Worm (Caenorhabditis elegans) whole organism, L4 larva: ENCODE data around the gene sas-7.

Experiments
- D1046.2 ChIP-seq: fragments of 200-800 bp; sonication (Bioruptor generic); IDR thresholded peaks from 2 replicates; pipeline ENCODE4 v1.3.6; 2022; ENCODE audit warnings: missing genetic modification characterization, missing compliant biosample characterization
- F44E2.7 ChIP-seq: fragments of 200-800 bp; sonication (Bioruptor generic); IDR thresholded peaks from 2 replicates; pipeline ENCODE4 v2.1.2; 2022; ENCODE audit warnings: missing genetic modification characterization, missing compliant biosample characterization
- F49E8.2 ChIP-seq: sonication (generic microtip); optimal IDR thresholded peaks from 2 replicates; lab custom pipeline; 2016; ENCODE audit warnings: missing compliant biosample characterization, mild to moderate bottlenecking, missing genetic modification characterization, borderline replicate concordance
- T20F7.1 ChIP-seq: fragments of 200-800 bp; sonication (Bioruptor generic); optimal IDR thresholded peaks from 2 replicates; lab custom pipeline; 2018; ENCODE audit warnings: mild to moderate bottlenecking, missing genetic modification characterization, missing compliant biosample characterization
- T26A8.4 ChIP-seq: fragments of 200-800 bp; sonication (Bioruptor generic); IDR thresholded peaks from 2 replicates; pipeline ENCODE4 v1.3.6; 2022; ENCODE audit warnings: missing genetic modification characterization, missing compliant biosample characterization
- ZK337.2 ChIP-seq: fragments of 200-800 bp; sonication (Bioruptor generic); IDR thresholded peaks from 2 replicates; pipeline ENCODE4 v1.3.6; 2022; ENCODE audit warnings: missing genetic modification reagents, missing genetic modification characterization, missing compliant biosample characterization
- aha-1 ChIP-seq: fragments of 150-350 bp; peaks from one replicate; lab custom pipeline; 2014; ENCODE audit warnings: missing biosample characterization, missing genetic modification characterization
- ceh-44 ChIP-seq: fragments of 200-800 bp; sonication (Bioruptor generic); IDR thresholded peaks from 2 replicates; pipeline ENCODE4 v1.3.6; 2022; ENCODE audit warnings: missing genetic modification reagents, missing genetic modification characterization, missing compliant biosample characterization
- daf-12 ChIP-seq: fragments of 150-350 bp; optimal IDR thresholded peaks from 2 replicates; lab custom pipeline; 2014; ENCODE audit warnings: missing biosample characterization, missing genetic modification reagents, missing genetic modification characterization
- daf-16 ChIP-seq, 3 experiments: sonication (generic microtip); optimal IDR thresholded peaks; 2 replicates each; lab custom pipeline; 2016 to 2017; ENCODE audit warnings: missing genetic modification characterization in 3 of 3, missing genetic modification reagents in 3 of 3, mild to moderate bottlenecking in 2 of 3, missing compliant biosample characterization in 2 of 3, missing biosample characterization in 1 of 3, moderate library complexity in 1 of 3
- dmd-6 ChIP-seq: fragments of 200-800 bp; sonication (Bioruptor generic); IDR thresholded peaks from 2 replicates; pipeline ENCODE4 v1.3.6; 2022; ENCODE audit warnings: missing genetic modification reagents, missing genetic modification characterization, missing compliant biosample characterization
- dmd-9 ChIP-seq: fragments of 200-800 bp; sonication (Bioruptor generic); IDR thresholded peaks from 2 replicates; pipeline ENCODE4 v1.3.6; 2022; ENCODE audit warnings: missing genetic modification reagents, missing genetic modification characterization, missing compliant biosample characterization
- dpl-1 ChIP-seq: fragments of 150-350 bp; optimal IDR thresholded peaks from 2 replicates; lab custom pipeline; 2014; ENCODE audit warnings: missing biosample characterization, missing genetic modification reagents, missing genetic modification characterization
- fkh-10 ChIP-seq: fragments of 150-350 bp; optimal IDR thresholded peaks from 2 replicates; lab custom pipeline; 2014; ENCODE audit warnings: missing biosample characterization, missing genetic modification reagents, missing genetic modification characterization
- fos-1 ChIP-seq: fragments of 150-350 bp; optimal IDR thresholded peaks from 2 replicates; lab custom pipeline; 2014; ENCODE audit warnings: missing biosample characterization, missing genetic modification characterization
- lin-1 ChIP-seq: fragments of 200-800 bp; sonication (Bioruptor generic); IDR thresholded peaks from 2 replicates; pipeline ENCODE4 v1.3.6; 2022; ENCODE audit warnings: missing genetic modification reagents, missing genetic modification characterization, missing compliant biosample characterization
- lin-13 ChIP-seq: fragments of 150-350 bp; optimal IDR thresholded peaks from 2 replicates; lab custom pipeline; 2014; ENCODE audit warnings: missing biosample characterization, missing genetic modification reagents, missing genetic modification characterization
- lin-38 ChIP-seq: fragments of 200-800 bp; sonication (Bioruptor generic); IDR thresholded peaks from 2 replicates; pipeline ENCODE4 v1.3.6; 2022; ENCODE audit warnings: missing genetic modification reagents, missing genetic modification characterization, missing compliant biosample characterization
- lin-39 ChIP-seq: fragments of 150-350 bp; optimal IDR thresholded peaks from 2 replicates; lab custom pipeline; 2014; ENCODE audit warnings: missing biosample characterization, missing genetic modification reagents, missing genetic modification characterization
- lir-3 ChIP-seq: sonication (generic microtip); optimal IDR thresholded peaks from 2 replicates; lab custom pipeline; 2016; ENCODE audit warnings: mild to moderate bottlenecking, missing genetic modification characterization, missing compliant biosample characterization
- mes-2 ChIP-seq: sonication (generic microtip); optimal IDR thresholded peaks from 2 replicates; lab custom pipeline; 2016; ENCODE audit warnings: missing genotype, mild to moderate bottlenecking, missing genetic modification characterization, missing compliant biosample characterization; ENCODE audit not compliant: poor library complexity, severe bottlenecking
- mxl-2 ChIP-seq: fragments of 200-800 bp; sonication (Bioruptor generic); conservative IDR thresholded peaks from 2 replicates; pipeline ENCODE4 v1.3.6; 2022; ENCODE audit warnings: missing genetic modification reagents, missing genetic modification characterization, missing compliant biosample characterization
- nhr-11 ChIP-seq: fragments of 150-350 bp; optimal IDR thresholded peaks from 2 replicates; lab custom pipeline; 2014; ENCODE audit warnings: missing biosample characterization, missing genetic modification characterization
- nhr-111 ChIP-seq: fragments of 200-800 bp; sonication (Bioruptor generic); optimal IDR thresholded peaks from 2 replicates; lab custom pipeline; 2018; ENCODE audit warnings: mild to moderate bottlenecking, missing genetic modification characterization, missing compliant biosample characterization
- nhr-237 ChIP-seq: sonication (generic microtip); optimal IDR thresholded peaks from 2 replicates; lab custom pipeline; 2017; ENCODE audit warnings: missing biosample characterization, missing genetic modification characterization
- nhr-25 ChIP-seq: sonication (generic microtip); optimal IDR thresholded peaks from 2 replicates; lab custom pipeline; 2017; ENCODE audit warnings: missing genetic modification characterization, mild to moderate bottlenecking, missing compliant biosample characterization, antibody characterized with exemption, moderate library complexity, borderline replicate concordance; ENCODE audit not compliant: insufficient read depth
- nhr-28 ChIP-seq: fragments of 150-350 bp; optimal IDR thresholded peaks from 2 replicates; lab custom pipeline; 2014; ENCODE audit warnings: missing biosample characterization, missing genetic modification characterization
- nhr-41 ChIP-seq: fragments of 200-800 bp; sonication (Bioruptor generic); IDR thresholded peaks from 2 replicates; pipeline ENCODE4 v1.3.6; 2022; ENCODE audit warnings: missing genetic modification reagents, missing genetic modification characterization, missing compliant biosample characterization
- nhr-76 ChIP-seq: fragments of 150-350 bp; optimal IDR thresholded peaks from 2 replicates; lab custom pipeline; 2014; ENCODE audit warnings: missing biosample characterization, missing genetic modification characterization
- pha-4 ChIP-seq, 2 experiments: fragments of 150-350 bp in 1 of 2; fragments of 200-800 bp in 1 of 2; sonication (Bioruptor generic) in 1 of 2; IDR thresholded peaks in 1 of 2; optimal IDR thresholded peaks in 1 of 2; 2 replicates each; pipeline versions ENCODE4 v1.3.6 to Lab custom; 2014 to 2022; ENCODE audit warnings: missing genetic modification characterization in 2 of 2, missing genetic modification reagents in 2 of 2, missing biosample characterization in 1 of 2, missing compliant biosample characterization in 1 of 2
- php-3 ChIP-seq: fragments of 200-800 bp; sonication (Bioruptor generic); IDR thresholded peaks from 2 replicates; pipeline ENCODE4 v1.3.6; 2022; ENCODE audit warnings: missing genetic modification reagents, missing genetic modification characterization, missing compliant biosample characterization
- pqm-1 ChIP-seq: sonication (generic microtip); optimal IDR thresholded peaks from 2 replicates; lab custom pipeline; 2017; ENCODE audit warnings: missing biosample characterization, missing genetic modification characterization
- sdz-12 ChIP-seq: fragments of 200-800 bp; sonication (Bioruptor generic); optimal IDR thresholded peaks from 2 replicates; lab custom pipeline; 2018; ENCODE audit warnings: mild to moderate bottlenecking, missing genetic modification characterization, missing compliant biosample characterization
- skn-1 ChIP-seq: fragments of 150-350 bp; optimal IDR thresholded peaks from 2 replicates; lab custom pipeline; 2014; ENCODE audit warnings: missing biosample characterization, missing genetic modification characterization
- spr-1 ChIP-seq: sonication (generic microtip); optimal IDR thresholded peaks from 2 replicates; lab custom pipeline; 2016; ENCODE audit warnings: mild to moderate bottlenecking, missing genetic modification characterization, missing compliant biosample characterization
- tag-97 ChIP-seq: fragments of 200-800 bp; sonication (Bioruptor generic); IDR thresholded peaks from 2 replicates; pipeline ENCODE4 v1.3.6; 2022; ENCODE audit warnings: missing genetic modification characterization, missing compliant biosample characterization
- unc-62 ChIP-seq, 3 experiments: fragments of 150-350 bp in 1 of 3; sonication (generic microtip); optimal IDR thresholded peaks in 2 of 3; peaks in 1 of 3; 1 replicate in 1 of 3; 2 replicates in 2 of 3; lab custom pipeline; 2014 to 2017; ENCODE audit warnings: missing biosample characterization in 3 of 3, missing genetic modification characterization in 3 of 3, missing genetic modification reagents in 3 of 3, missing genotype in 1 of 3
- zag-1 ChIP-seq: fragments of 150-350 bp; optimal IDR thresholded peaks from 2 replicates; lab custom pipeline; 2014; ENCODE audit warnings: missing biosample characterization, missing genetic modification characterization
- zfp-3 ChIP-seq: fragments of 200-800 bp; sonication (Bioruptor generic); conservative IDR thresholded peaks from 2 replicates; pipeline ENCODE4 v1.3.6; 2022; ENCODE audit warnings: missing genetic modification reagents, missing genetic modification characterization, missing compliant biosample characterization
- ztf-7 ChIP-seq: fragments of 150-350 bp; optimal IDR thresholded peaks from 2 replicates; lab custom pipeline; 2014; ENCODE audit warnings: missing biosample characterization, missing genetic modification characterization

sas-7 gene

DNA sequence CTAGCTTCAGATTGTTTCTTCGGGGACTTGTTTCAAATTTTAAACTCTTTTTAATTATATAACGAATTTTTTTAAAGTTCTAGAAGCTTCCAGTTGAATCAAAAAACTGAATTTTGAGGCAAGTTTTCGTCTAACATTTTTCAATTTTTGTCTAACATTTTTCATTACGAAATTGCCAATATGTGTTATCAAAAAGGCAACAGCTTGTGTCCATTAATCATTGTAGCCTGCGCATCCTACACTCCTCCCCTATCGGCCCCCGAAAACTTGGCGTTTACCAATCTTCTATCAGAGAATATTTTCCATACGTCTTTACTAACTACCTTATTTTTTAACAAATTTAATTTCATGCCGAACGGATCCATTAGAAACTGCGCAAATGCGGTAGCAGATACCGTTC, 20.7 kb upstream of the sas-7 start, which contains the start of gene vglu-3:
TSS of gene vglu-3 (plus strand) at position 301 of the 400 bp plus-strand sequence.
- TF ChIP-seq unc-62 (GFP tag; optimal IDR thresholded peaks at IDR 0.05 in 1 of 2; lab: Kevin White, UChicago) (peak in 1 of 2 experiments; percentile 72), unc-62 (tag; optimal IDR thresholded peaks at IDR 0.05; lab: Kevin White, UChicago) (no peak), lir-3 (tag; lab: Kevin White, UChicago) (no peak), nhr-25 (tag; lab: Kevin White, UChicago) (no peak)

ce11 chrIII:10305295-10305694, 15.5 kb upstream of the sas-7 start:
- TF ChIP-seq ceh-44 (no peak), lin-1 (GFP tag; lab: Robert Waterston, UW) (0 out of 2 replicates have a peak, but pooled peaks have one; percentile 33), daf-12 (tag; lab: Kevin White, UChicago) (no peak), pha-4 (GFP tag; IDR thresholded peaks at IDR 0.05; lab: Robert Waterston, UW) (no peak), pha-4 (tag; optimal IDR thresholded peaks at IDR 0.05; lab: Kevin White, UChicago) (no peak), php-3 (0 out of 2 replicates have a peak, but pooled peaks have one; percentile 39), nhr-28 (tag; lab: Kevin White, UChicago) (peak; percentile 34), nhr-41 (GFP tag; lab: Robert Waterston, UW) (no peak), pqm-1 (tag; lab: Kevin White, UChicago) (peak; percentile 58), lin-38 (GFP tag; lab: Robert Waterston, UW) (no peak), dmd-9 (no peak), nhr-11 (tag; lab: Kevin White, UChicago) (no peak), dmd-6 (GFP tag; lab: Robert Waterston, UW) (peak; percentile 21; the same call in 1 of the 2 replicates)

- TF ChIP-seq T20F7.1 (GFP tag; lab: Kevin White, UChicago) (no peak), nhr-28 (tag; lab: Kevin White, UChicago) (no peak), lin-13 (GFP tag; lab: Kevin White, UChicago) (no peak), nhr-237 (no peak), sdz-12 (GFP tag; lab: Kevin White, UChicago) (no peak), dpl-1 (GFP tag; lab: Kevin White, UChicago) (no peak), daf-16 (GFP tag; optimal IDR thresholded peaks at IDR 0.05; lab: Kevin White, UChicago) (no peak), daf-16 (tag; optimal IDR thresholded peaks at IDR 0.05; lab: Kevin White, UChicago) (no peak), fos-1 (tag; lab: Kevin White, UChicago) (no peak), ZK337.2 (GFP tag; lab: Robert Waterston, UW) (no peak), ceh-44 (no peak), mes-2 (no peak), nhr-76 (tag; lab: Kevin White, UChicago) (no peak), ztf-7 (tag; lab: Kevin White, UChicago) (no peak), tag-97 (GFP tag; lab: Robert Waterston, UW) (no peak), zfp-3 (GFP tag; lab: Robert Waterston, UW) (no peak), F44E2.7 (GFP tag; lab: Robert Waterston, UW) (no peak), D1046.2 (GFP tag; lab: Robert Waterston, UW) (no peak)
These were observed 14.8 kb upstream of the sas-7 start, which contains the start of gene T07A5.1 for ce11 chrIII:10306049-10306448. T07A5.1 (minus strand) TSS chrIII:10306197.

ce11 chrIII:10311016-10311415, 9.8 kb upstream of the sas-7 start, which contains the start of gene T07A5.7:
T07A5.7 (minus strand) TSS chrIII:10311116.
- no peak for TF ChIP-seq nhr-111 (GFP tag; lab: Kevin White, UChicago)
- no peak for TF ChIP-seq skn-1 (tag; lab: Kevin White, UChicago)
- no peak for TF ChIP-seq lin-39 (tag; lab: Kevin White, UChicago)
- TF ChIP-seq mxl-2 (GFP tag; lab: Robert Waterston, UW): no peak
- TF ChIP-seq T26A8.4 (GFP tag; lab: Robert Waterston, UW): no peak
- no peak for TF ChIP-seq aha-1 (tag; lab: Kevin White, UChicago)
- no peak for TF ChIP-seq lir-3 (tag; lab: Kevin White, UChicago)
- no peak for TF ChIP-seq dmd-6 (GFP tag; lab: Robert Waterston, UW)
- no peak for TF ChIP-seq fkh-10 (GFP tag; lab: Kevin White, UChicago)
- no peak for TF ChIP-seq zag-1 (tag; lab: Kevin White, UChicago)
- no peak for TF ChIP-seq spr-1 (tag; lab: Kevin White, UChicago)
- TF ChIP-seq F49E8.2 (tag; lab: Kevin White, UChicago): no peak
- no peak for TF ChIP-seq ZK337.2 (GFP tag; lab: Robert Waterston, UW)
- TF ChIP-seq pqm-1 (tag; lab: Kevin White, UChicago): no peak
